Fruit fly (Drosophila melanogaster) S2 (cell line): ENCODE data around the gene lab.

Source experiments
- CG8478 ChIP-seq: fragments of >200 bp; optimal IDR thresholded peaks from 2 replicates; lab custom pipeline; 2018
- CTCF ChIP-seq, 2 experiments: fragments of >200 bp; optimal IDR thresholded peaks; 2 replicates each; lab custom pipeline; 2018

DNA sequence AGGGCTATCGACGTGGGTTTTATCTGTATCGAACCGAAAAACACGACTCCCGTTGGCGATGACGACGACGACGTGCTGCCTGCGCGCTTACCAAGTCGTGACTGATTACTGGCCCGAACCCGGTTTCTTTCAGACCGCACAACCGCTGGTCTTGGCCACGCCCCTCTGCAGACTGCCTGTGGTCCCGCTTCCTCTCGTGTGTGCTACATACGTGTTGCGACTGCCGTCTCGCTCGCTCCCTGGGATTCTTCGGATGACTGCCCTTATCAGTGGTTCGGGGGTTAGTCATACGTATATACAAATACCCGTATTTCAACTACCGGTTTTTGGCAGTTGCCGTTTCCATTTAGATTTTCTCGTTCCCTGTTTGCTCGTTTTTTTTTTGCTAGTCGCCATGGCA lies at the start of gene lab:
- TF ChIP-seq CG8478 (no peak), CTCF (optimal IDR thresholded peaks at IDR 0.05; lab: Kevin White, UChicago) (peak in 1 of 2 experiments; percentile 18)
